Worm (Caenorhabditis elegans): ENCODE results near the gene R04F11.3.
A peak's percentile ranks its signal among the peaks of the same experiment; 100 is the strongest.

The R04F11.3 gene

ce11 chrV:12317080-12317479 is at the start of gene R04F11.3:
Gene R04F11.3, minus strand, starts transcription at chrV:12317180.
- TF ChIP-seq elt-2 (tag; optimal IDR thresholded peaks at IDR 0.05) (no peak), fax-1 (tag; optimal IDR thresholded peaks at IDR 0.05) (no peak), sox-4 (tag; optimal IDR thresholded peaks at IDR 0.05) (no peak), madf-2 (tag; optimal IDR thresholded peaks at IDR 0.05) (no peak), pat-9 (tag; optimal IDR thresholded peaks at IDR 0.05) (no peak), ceh-30 (tag; optimal IDR thresholded peaks at IDR 0.05) (no peak)

- no peak for TF ChIP-seq unc-55 (GFP tag; optimal IDR thresholded peaks at IDR 0.05)
Observed at ce11 chrV:12365104-12365503, 48.1 kb upstream of the R04F11.3 start, which contains the start of gene fipr-2. Gene fipr-2, plus strand, starts transcription at chrV:12365348.

- TF ChIP-seq rnt-1 (tag; optimal IDR thresholded peaks at IDR 0.05) (no peak), dmd-4 (tag; optimal IDR thresholded peaks at IDR 0.05; ENCODE audit: borderline replicate concordance) (no peak)
Observed at ce11 chrV:12361644-12362043, 44.7 kb upstream of the R04F11.3 start, which contains the start of gene fipr-1. Gene fipr-1, minus strand, starts transcription at chrV:12361744.

- no peak for TF ChIP-seq unc-55 (GFP tag; optimal IDR thresholded peaks at IDR 0.05)
- no peak for TF ChIP-seq elt-4 (tag; optimal IDR thresholded peaks at IDR 0.05)
- no peak for TF ChIP-seq ceh-19 (GFP tag; optimal IDR thresholded peaks at IDR 0.05)
- no peak for TF ChIP-seq hlh-6 (tag; optimal IDR thresholded peaks at IDR 0.05)
- TF ChIP-seq ceh-24 (tag; optimal IDR thresholded peaks at IDR 0.05), result no peak
- TF ChIP-seq lin-11 (tag; optimal IDR thresholded peaks at IDR 0.05), result no peak
- TF ChIP-seq hlh-15 (tag; optimal IDR thresholded peaks at IDR 0.05), result no peak
- TF ChIP-seq ceh-31 (tag; optimal IDR thresholded peaks at IDR 0.05), result no peak
- TF ChIP-seq ttx-3 (tag; optimal IDR thresholded peaks at IDR 0.05), result no peak
- TF ChIP-seq unc-86 (tag; optimal IDR thresholded peaks at IDR 0.05), result no peak
- TF ChIP-seq ceh-45 (GFP tag; IDR thresholded peaks at IDR 0.05), result no peak
- no peak for TF ChIP-seq gmeb-2 (tag; optimal IDR thresholded peaks at IDR 0.05)
- TF ChIP-seq ceh-48 (tag; optimal IDR thresholded peaks at IDR 0.05), result no peak
Observed at ce11 chrV:12358347-12358746, 41.4 kb upstream of the R04F11.3 start, which contains the start of gene F23H12.5. Gene F23H12.5, plus strand, starts transcription at chrV:12358647.

ce11 chrV:12357632-12358031 is 40.7 kb upstream of the R04F11.3 start:
- TF ChIP-seq ceh-31 (tag; optimal IDR thresholded peaks at IDR 0.05), result no peak
- no peak for TF ChIP-seq fkh-6 (tag; optimal IDR thresholded peaks at IDR 0.05)
- TF ChIP-seq syd-9 (tag; optimal IDR thresholded peaks at IDR 0.05), result no peak
- no peak for TF ChIP-seq ztf-16 (tag; optimal IDR thresholded peaks at IDR 0.05)
- no peak for TF ChIP-seq nfya-1 (tag; optimal IDR thresholded peaks at IDR 0.05)
- no peak for TF ChIP-seq ceh-48 (tag; optimal IDR thresholded peaks at IDR 0.05)
- TF ChIP-seq C38D4.7 (GFP tag; optimal IDR thresholded peaks at IDR 0.05), result no peak
- TF ChIP-seq fax-1 (tag; optimal IDR thresholded peaks at IDR 0.05), result no peak
- no peak for TF ChIP-seq lin-11 (tag; optimal IDR thresholded peaks at IDR 0.05)
- no peak for TF ChIP-seq rnt-1 (tag; optimal IDR thresholded peaks at IDR 0.05)
- TF ChIP-seq ttx-3 (tag; optimal IDR thresholded peaks at IDR 0.05), result no peak
- TF ChIP-seq odd-2 (tag; optimal IDR thresholded peaks at IDR 0.05), result no peak
- no peak for TF ChIP-seq elt-4 (tag; optimal IDR thresholded peaks at IDR 0.05)
- TF ChIP-seq fkh-10 (GFP tag; optimal IDR thresholded peaks at IDR 0.05), result no peak

ce11 chrV:12354193-12354830 is 37.3 kb upstream of the R04F11.3 start:
- TF ChIP-seq nfya-1 (tag; optimal IDR thresholded peaks at IDR 0.05), result no peak
- no peak for TF ChIP-seq hlh-6 (tag; optimal IDR thresholded peaks at IDR 0.05)
- no peak for TF ChIP-seq Y22D7AL.16 (tag; optimal IDR thresholded peaks at IDR 0.05)
- TF ChIP-seq ceh-45 (GFP tag; IDR thresholded peaks at IDR 0.05), result no peak
- TF ChIP-seq lim-6 (tag; optimal IDR thresholded peaks at IDR 0.05), result no peak
- TF ChIP-seq lin-11 (tag; optimal IDR thresholded peaks at IDR 0.05), result no peak
- peak; percentile 20 for TF ChIP-seq rnt-1 (tag; optimal IDR thresholded peaks at IDR 0.05)
- peak; percentile 91 for TF ChIP-seq ama-1 (optimal IDR thresholded peaks at IDR 0.05)

All from whole organism, late embryonic.